Fruit fly (Drosophila melanogaster): ENCODE measurements around the gene CG5078.

Gene CG5078

DNA sequence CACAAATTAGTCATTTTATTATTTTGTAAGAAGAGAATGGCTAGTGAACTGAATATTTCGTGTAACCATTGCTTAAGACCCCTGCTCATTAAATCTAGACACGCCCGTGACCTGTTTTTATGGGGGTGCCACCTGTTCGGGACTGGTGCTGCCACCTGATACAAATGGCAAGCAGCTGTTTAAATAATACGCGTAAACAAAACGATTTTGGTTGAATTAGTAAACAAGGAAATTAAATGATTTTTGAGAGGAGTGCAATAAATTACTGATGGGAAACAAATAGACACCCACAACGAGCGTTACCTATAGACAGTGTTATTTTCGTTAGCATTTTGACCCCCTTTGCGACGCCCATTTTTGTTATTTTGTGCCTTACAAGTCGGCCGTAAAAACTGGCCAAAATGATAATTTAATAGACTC lies 31.0 kb upstream of the CG5078 start (continued):
- TF ChIP-seq salr (GFP tag; optimal IDR thresholded peaks at IDR 0.05), result peak; percentile 54 to 85
- peak; percentile 91 for TF ChIP-seq cyc (GFP tag; optimal IDR thresholded peaks at IDR 0.05)
- peak; percentile 82 for TF ChIP-seq Eip93F (GFP tag; optimal IDR thresholded peaks at IDR 0.05)
- peak; percentile 88 for TF ChIP-seq CG31627 (GFP tag; optimal IDR thresholded peaks at IDR 0.05)
- TF ChIP-seq fd59A (GFP tag; optimal IDR thresholded peaks at IDR 0.05), result peak; percentile 56
- TF ChIP-seq CG8632 (GFP tag; optimal IDR thresholded peaks at IDR 0.05), result peak; percentile 79
- no peak for TF ChIP-seq CG8119 (GFP tag; IDR thresholded peaks at IDR 0.05)
- peak; percentile 92 for TF ChIP-seq net (GFP tag; optimal IDR thresholded peaks at IDR 0.05)
- TF ChIP-seq eg (GFP tag; IDR thresholded peaks at IDR 0.05), result no peak
- TF ChIP-seq CG11902 (GFP tag; optimal IDR thresholded peaks at IDR 0.05), result peak; percentile 72
- peak; percentile 54 for TF ChIP-seq Hr38 (GFP tag; optimal IDR thresholded peaks at IDR 0.05)
- TF ChIP-seq Eip78C (GFP tag), result peak; percentile 96
- TF ChIP-seq fd85E (GFP tag; optimal IDR thresholded peaks at IDR 0.05), result peak; percentile 14
- peak; percentile 89 for TF ChIP-seq Hr4 (GFP tag; optimal IDR thresholded peaks at IDR 0.05)
- TF ChIP-seq Ets21C (GFP tag; optimal IDR thresholded peaks at IDR 0.05), result peak; percentile 78
- TF ChIP-seq CG8319 (GFP tag; optimal IDR thresholded peaks at IDR 0.05), result peak; percentile 75
- TF ChIP-seq pdm3 (GFP tag; optimal IDR thresholded peaks at IDR 0.05), result peak; percentile 88
- peak; percentile 83 for TF ChIP-seq acj6 (GFP tag; optimal IDR thresholded peaks at IDR 0.05)
- peak; percentile 65 for TF ChIP-seq dac (GFP tag; optimal IDR thresholded peaks at IDR 0.05)
- TF ChIP-seq topi (GFP tag; optimal IDR thresholded peaks at IDR 0.05), result peak; percentile 82
- TF ChIP-seq CG6854 (GFP tag; optimal IDR thresholded peaks at IDR 0.05), result peak; percentile 67
- peak; percentile 87 for TF ChIP-seq Sox102F (GFP tag; optimal IDR thresholded peaks at IDR 0.05)
- TF ChIP-seq CG6163 (GFP tag; IDR thresholded peaks at IDR 0.05), result no peak
- peak; percentile 86 for TF ChIP-seq Lpt (GFP tag; optimal IDR thresholded peaks at IDR 0.05)
- TF ChIP-seq CG34406 (GFP tag; optimal IDR thresholded peaks at IDR 0.05), result peak; percentile 88
- peak; percentile 86 for TF ChIP-seq OdsH (GFP tag; optimal IDR thresholded peaks at IDR 0.05)
- TF ChIP-seq Gug (GFP tag; IDR thresholded peaks at IDR 0.05), result no peak
- TF ChIP-seq Met (GFP tag; optimal IDR thresholded peaks at IDR 0.05), result peak; percentile 84
- TF ChIP-seq Smox (GFP tag; optimal IDR thresholded peaks at IDR 0.05), result peak; percentile 87

DNA sequence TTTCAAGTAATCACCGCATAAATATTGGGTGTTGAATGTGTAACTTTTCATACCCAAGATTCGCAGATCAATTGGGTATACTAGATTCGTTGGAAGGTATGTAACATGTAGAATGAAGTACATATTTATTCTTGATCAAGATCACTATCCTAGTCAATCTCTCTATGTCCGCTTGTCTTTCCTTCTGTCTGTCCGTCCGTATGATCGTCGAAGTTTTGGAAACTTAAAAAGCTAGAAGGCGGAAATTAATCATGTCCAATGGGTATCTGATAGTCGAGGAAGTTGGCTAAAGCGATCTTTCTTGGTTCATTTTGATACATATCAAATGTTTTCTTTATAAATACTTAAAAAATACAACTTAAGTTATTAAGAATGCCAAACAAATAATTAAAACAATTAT lies 18.2 kb upstream of the CG5078 start:
- no peak for TF ChIP-seq CG3032 (tag; optimal IDR thresholded peaks at IDR 0.05)
- TF ChIP-seq CG6854 (GFP tag; optimal IDR thresholded peaks at IDR 0.05), result no peak
- TF ChIP-seq pdm3 (GFP tag; optimal IDR thresholded peaks at IDR 0.05), result no peak
- TF ChIP-seq CG11762 (GFP tag; optimal IDR thresholded peaks at IDR 0.05; ENCODE audit: insufficient read depth), result no peak
- peak; percentile 0 for TF ChIP-seq lz (GFP tag; optimal IDR thresholded peaks at IDR 0.05)
- TF ChIP-seq Gug (GFP tag; IDR thresholded peaks at IDR 0.05), result no peak
- TF ChIP-seq CG7368 (GFP tag; optimal IDR thresholded peaks at IDR 0.05), result no peak
- no peak for TF ChIP-seq CG16779 (tag; optimal IDR thresholded peaks at IDR 0.05)
- no peak for TF ChIP-seq ss (GFP tag; optimal IDR thresholded peaks at IDR 0.05)
- TF ChIP-seq esn (GFP tag; optimal IDR thresholded peaks at IDR 0.05), result peak; percentile 2
- TF ChIP-seq CG34406 (GFP tag; optimal IDR thresholded peaks at IDR 0.05), result no peak
- no peak for TF ChIP-seq spab (GFP tag; optimal IDR thresholded peaks at IDR 0.05)
- TF ChIP-seq dac (GFP tag; optimal IDR thresholded peaks at IDR 0.05), result no peak
- TF ChIP-seq Eip78C (GFP tag), result no peak
- no peak for TF ChIP-seq CG31627 (GFP tag; optimal IDR thresholded peaks at IDR 0.05)
- no peak for TF ChIP-seq Sox15 (GFP tag; optimal IDR thresholded peaks at IDR 0.05)

DNA sequence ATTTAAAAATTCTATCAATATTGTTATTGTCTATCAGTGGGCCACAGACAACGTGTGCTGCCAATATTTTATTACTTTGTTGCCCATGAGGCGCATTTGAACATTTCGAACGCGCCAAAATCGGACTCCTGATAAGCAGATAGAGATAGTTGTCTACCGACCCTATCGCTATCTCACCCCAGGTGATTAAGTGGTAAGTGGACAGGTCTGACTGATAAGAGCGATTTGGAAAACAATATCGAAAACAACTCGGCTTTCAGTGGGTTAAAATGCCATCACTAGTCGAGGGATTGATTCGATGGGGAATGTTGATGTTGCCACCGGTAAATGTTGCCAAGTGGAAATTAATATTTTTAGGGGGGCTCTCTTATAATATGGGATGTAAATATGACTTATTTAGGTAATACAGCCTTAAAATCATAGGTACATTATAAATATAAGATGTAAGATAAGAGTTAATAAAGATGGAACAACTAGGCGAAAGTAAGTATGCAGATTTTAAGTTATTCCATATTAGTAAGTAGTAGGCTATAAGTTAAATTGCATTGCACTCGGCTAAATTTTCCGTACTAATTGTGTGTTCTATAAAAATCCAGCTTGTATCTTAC lies 14.2 kb upstream of the CG5078 start, which contains the start of gene ND-39:
Gene ND-39 (plus strand): TSS at position 558 of the 608 bp plus-strand sequence.
- TF ChIP-seq CG3032 (tag; optimal IDR thresholded peaks at IDR 0.05), result no peak
- no peak for TF ChIP-seq OdsH (GFP tag; optimal IDR thresholded peaks at IDR 0.05)
- TF ChIP-seq CG4318 (GFP tag; optimal IDR thresholded peaks at IDR 0.05), result no peak
- TF ChIP-seq vri (GFP tag; optimal IDR thresholded peaks at IDR 0.05), result peak; percentile 10
- TF ChIP-seq CG16779 (tag; optimal IDR thresholded peaks at IDR 0.05), result no peak
- no peak for TF ChIP-seq esn (GFP tag; optimal IDR thresholded peaks at IDR 0.05)
- no peak for TF ChIP-seq achi (GFP tag; optimal IDR thresholded peaks at IDR 0.05)
- peak; percentile 1 for TF ChIP-seq Eip78C (GFP tag)
